Fruit fly (Drosophila melanogaster) whole organism, embryonic: ENCODE data around the gene CG2224.

Source experiments
- Bteb2 ChIP-seq: fragments of 200-800 bp; sonication (Bioruptor generic); optimal IDR thresholded peaks from 2 replicates; lab custom pipeline; 2016; ENCODE audit warnings: missing biosample characterization, missing genetic modification characterization
- CG10462 ChIP-seq: fragments of 200-800 bp; sonication (Bioruptor generic); optimal IDR thresholded peaks from 2 replicates; lab custom pipeline; 2016; ENCODE audit warnings: missing biosample characterization, missing genetic modification characterization
- CG11085 ChIP-seq: fragments of 200-800 bp; sonication (Bioruptor generic); IDR thresholded peaks from 2 replicates; pipeline ENCODE4 v1.3.6; 2022; ENCODE audit warnings: missing biosample characterization, missing genetic modification characterization
- CG11093 ChIP-seq: fragments of 200-800 bp; sonication (Bioruptor generic); IDR thresholded peaks from 3 replicates; pipeline ENCODE4 v1.3.6; 2022; ENCODE audit warnings: missing biosample characterization, missing genetic modification characterization
- CG11247 ChIP-seq: fragments of 200-800 bp; sonication (Bioruptor generic); IDR thresholded peaks from 2 replicates; pipeline ENCODE4 v1.3.6; 2022; ENCODE audit warnings: missing biosample characterization, missing genetic modification characterization
- CG11560 ChIP-seq: fragments of 200-800 bp; sonication (Bioruptor generic); IDR thresholded peaks from 3 replicates; pipeline ENCODE4 v1.3.6; 2022; ENCODE audit warnings: missing biosample characterization, missing genetic modification characterization
- CG13894 ChIP-seq: fragments of 200-800 bp; sonication (Bioruptor generic); optimal IDR thresholded peaks from 3 replicates; lab custom pipeline; 2018; ENCODE audit warnings: missing biosample characterization, mild to moderate bottlenecking, missing genetic modification characterization, moderate library complexity
- CG14860 ChIP-seq: fragments of 200-800 bp; sonication (Bioruptor generic); IDR thresholded peaks from 3 replicates; pipeline ENCODE4 v1.3.6; 2022; ENCODE audit warnings: missing biosample characterization, missing genetic modification characterization; ENCODE audit not compliant: partially characterized antibody
- CG17612 ChIP-seq: fragments of 200-800 bp; sonication (Bioruptor generic); IDR thresholded peaks from 2 replicates; pipeline ENCODE4 v1.3.6; 2022; ENCODE audit warnings: missing biosample characterization, missing genetic modification characterization
- CG18476 ChIP-seq: fragments of 200-800 bp; sonication (Bioruptor generic); optimal IDR thresholded peaks from 2 replicates; lab custom pipeline; 2016; ENCODE audit warnings: missing biosample characterization, mild to moderate bottlenecking, missing genetic modification characterization
- CG3838 ChIP-seq: fragments of 200-800 bp; sonication (Bioruptor generic); optimal IDR thresholded peaks from 3 replicates; lab custom pipeline; 2016; ENCODE audit warnings: missing biosample characterization, missing genetic modification characterization
- CG4404 ChIP-seq: fragments of 200-800 bp; sonication (Bioruptor generic); IDR thresholded peaks from 2 replicates; pipeline ENCODE4 v1.3.6; 2022; ENCODE audit warnings: missing biosample characterization, missing genetic modification characterization
- CG4707 ChIP-seq: fragments of 200-800 bp; sonication (Bioruptor generic); optimal IDR thresholded peaks from 2 replicates; lab custom pipeline; 2018; ENCODE audit warnings: missing biosample characterization, mild to moderate bottlenecking, missing genetic modification characterization, moderate library complexity
- CG6654 ChIP-seq: fragments of 200-800 bp; sonication (Bioruptor generic); optimal IDR thresholded peaks from 2 replicates; lab custom pipeline; 2017; ENCODE audit warnings: missing biosample characterization, mild to moderate bottlenecking, missing genetic modification characterization
- CG7271 ChIP-seq: fragments of 200-800 bp; sonication (Bioruptor generic); optimal IDR thresholded peaks from 2 replicates; lab custom pipeline; 2018; ENCODE audit warnings: missing biosample characterization, mild to moderate bottlenecking, missing genetic modification characterization, moderate library complexity
- CG8089 ChIP-seq: fragments of 200-800 bp; sonication (Bioruptor generic); optimal IDR thresholded peaks from 3 replicates; lab custom pipeline; 2016; ENCODE audit warnings: missing biosample characterization, missing genetic modification characterization
- CG8290 ChIP-seq, 3 experiments: fragments of 200-800 bp; sonication (Bioruptor generic); optimal IDR thresholded peaks; 2 replicates each; lab custom pipeline; 2016 to 2019; ENCODE audit warnings: missing biosample characterization in 3 of 3, missing genetic modification characterization in 3 of 3, mild to moderate bottlenecking in 2 of 3, moderate library complexity in 1 of 3
- Dad ChIP-seq: fragments of 200-800 bp; sonication (Bioruptor generic); optimal IDR thresholded peaks from 3 replicates; lab custom pipeline; 2016; ENCODE audit warnings: missing biosample characterization, missing genetic modification characterization
- Dbx ChIP-seq: fragments of 200-800 bp; sonication (Bioruptor generic); IDR thresholded peaks from 3 replicates; pipeline ENCODE4 v1.3.6; 2022; ENCODE audit warnings: missing biosample characterization, missing genetic modification characterization
- Dref ChIP-seq: fragments of 200-800 bp; sonication (Bioruptor generic); IDR thresholded peaks from 2 replicates; pipeline ENCODE4 v1.3.6; 2022; ENCODE audit warnings: missing biosample characterization, missing genetic modification characterization
- E2f1 ChIP-seq: fragments of 200-800 bp; sonication (Bioruptor generic); IDR thresholded peaks from 2 replicates; pipeline ENCODE4 v1.3.6; 2022; ENCODE audit warnings: missing biosample characterization, missing genetic modification characterization
- Ets97D ChIP-seq: fragments of 200-800 bp; sonication (Bioruptor generic); optimal IDR thresholded peaks from 3 replicates; lab custom pipeline; 2016; ENCODE audit warnings: missing biosample characterization, missing genetic modification characterization
- HmgD ChIP-seq: fragments of 200-800 bp; sonication (Bioruptor generic); optimal IDR thresholded peaks from 3 replicates; lab custom pipeline; 2016; ENCODE audit warnings: missing biosample characterization, missing genetic modification characterization
- Kr ChIP-seq: fragments of 200-800 bp; sonication (Bioruptor generic); optimal IDR thresholded peaks from 2 replicates; lab custom pipeline; 2017; ENCODE audit warnings: missing biosample characterization, mild to moderate bottlenecking, missing genetic modification characterization
- Lim3 ChIP-seq: fragments of 200-800 bp; sonication (Bioruptor generic); IDR thresholded peaks from 2 replicates; pipeline ENCODE4 v1.3.6; 2022; ENCODE audit warnings: missing biosample characterization, missing genetic modification characterization
- Neu2 ChIP-seq: fragments of 200-800 bp; sonication (Bioruptor generic); optimal IDR thresholded peaks from 3 replicates; lab custom pipeline; 2016; ENCODE audit warnings: missing biosample characterization, missing genetic modification characterization, borderline replicate concordance
- Pdp1 ChIP-seq, 2 experiments: fragments of 200-800 bp; sonication (Bioruptor generic); optimal IDR thresholded peaks; 3 replicates each; lab custom pipeline; 2016; ENCODE audit warnings: missing biosample characterization in 2 of 2, missing genetic modification characterization in 2 of 2, mild to moderate bottlenecking in 1 of 2, moderate library complexity in 1 of 2
- Rfx ChIP-seq: fragments of 200-800 bp; sonication (Bioruptor generic); IDR thresholded peaks from 2 replicates; pipeline ENCODE4 v1.3.6; 2022; ENCODE audit warnings: missing biosample characterization, missing genetic modification characterization
- Rx ChIP-seq: fragments of 200-800 bp; sonication (Bioruptor generic); IDR thresholded peaks from 2 replicates; pipeline ENCODE4 v1.3.6; 2022; ENCODE audit warnings: missing biosample characterization, missing genetic modification characterization
- Six4 ChIP-seq: fragments of 200-800 bp; sonication (Bioruptor generic); optimal IDR thresholded peaks from 2 replicates; lab custom pipeline; 2016; ENCODE audit warnings: missing biosample characterization, missing genetic modification characterization
- Sry-δ ChIP-seq: fragments of 200-800 bp; sonication (Bioruptor generic); optimal IDR thresholded peaks from 2 replicates; lab custom pipeline; 2016; ENCODE audit warnings: missing biosample characterization, missing genetic modification characterization
- Tbp ChIP-seq: fragments of >200 bp; optimal IDR thresholded peaks from 2 replicates; lab custom pipeline; 2018; ENCODE audit warnings: missing biosample characterization, missing genetic modification characterization
- Vsx1 ChIP-seq: fragments of 200-800 bp; sonication (Bioruptor generic); optimal IDR thresholded peaks from 2 replicates; lab custom pipeline; 2017; ENCODE audit warnings: missing biosample characterization, mild to moderate bottlenecking, missing genetic modification characterization, missing genetic modification reagents
- bab2 ChIP-seq: fragments of 200-800 bp; sonication (Bioruptor generic); optimal IDR thresholded peaks from 2 replicates; lab custom pipeline; 2016; ENCODE audit warnings: missing biosample characterization, missing genetic modification characterization
- cato ChIP-seq: fragments of 200-800 bp; sonication (Bioruptor generic); optimal IDR thresholded peaks from 2 replicates; lab custom pipeline; 2016; ENCODE audit warnings: missing biosample characterization, missing genetic modification characterization, borderline replicate concordance
- cg ChIP-seq: fragments of 200-800 bp; sonication (Bioruptor generic); optimal IDR thresholded peaks from 3 replicates; lab custom pipeline; 2019; ENCODE audit warnings: missing biosample characterization, mild to moderate bottlenecking, missing genetic modification characterization, moderate library complexity
- crc ChIP-seq: fragments of 200-800 bp; sonication (Bioruptor generic); optimal IDR thresholded peaks from 2 replicates; lab custom pipeline; 2016; ENCODE audit warnings: missing biosample characterization, missing genetic modification characterization
- cwo ChIP-seq: fragments of 200-800 bp; sonication (Bioruptor generic); optimal IDR thresholded peaks from 3 replicates; lab custom pipeline; 2017; ENCODE audit warnings: missing biosample characterization, missing genetic modification characterization, mild to moderate bottlenecking, moderate library complexity, missing genetic modification reagents
- ftz-f1 ChIP-seq: fragments of 200-800 bp; sonication (Bioruptor generic); optimal IDR thresholded peaks from 2 replicates; lab custom pipeline; 2016; ENCODE audit warnings: missing biosample characterization, missing genetic modification characterization
- gcm2 ChIP-seq: fragments of 200-800 bp; sonication (Bioruptor generic); optimal IDR thresholded peaks from 2 replicates; lab custom pipeline; 2016; ENCODE audit warnings: missing biosample characterization, missing genetic modification characterization
- gfzf ChIP-seq: fragments of 200-800 bp; sonication (Bioruptor generic); optimal IDR thresholded peaks from 2 replicates; lab custom pipeline; 2016; ENCODE audit warnings: missing biosample characterization, mild to moderate bottlenecking, missing genetic modification characterization, moderate library complexity
- hth ChIP-seq: fragments of >200 bp; optimal IDR thresholded peaks from 2 replicates; lab custom pipeline; 2017; ENCODE audit warnings: inconsistent platforms
- lab ChIP-seq: fragments of 200-800 bp; sonication (Bioruptor generic); optimal IDR thresholded peaks from 3 replicates; lab custom pipeline; 2017; ENCODE audit warnings: missing biosample characterization, missing genetic modification characterization, mild to moderate bottlenecking, moderate library complexity, missing genetic modification reagents
- lmd ChIP-seq: fragments of 200-800 bp; sonication (Bioruptor generic); IDR thresholded peaks from 2 replicates; pipeline ENCODE4 v1.3.6; 2022; ENCODE audit warnings: missing biosample characterization, missing genetic modification characterization
- p53 ChIP-seq: fragments of 200-800 bp; sonication (Bioruptor generic); optimal IDR thresholded peaks from 2 replicates; lab custom pipeline; 2016; ENCODE audit warnings: missing biosample characterization, missing genetic modification characterization
- prd ChIP-seq, 3 experiments: fragments of >200 bp in 2 of 3; fragments of 200-800 bp in 1 of 3; sonication (Bioruptor generic) in 1 of 3; optimal IDR thresholded peaks in 2 of 3; IDR thresholded peaks in 1 of 3; 2 replicates in 2 of 3; 3 replicates in 1 of 3; pipeline versions ENCODE4 v1.3.6 to Lab custom; 2017 to 2022; ENCODE audit warnings: missing biosample characterization in 1 of 3, missing genetic modification characterization in 1 of 3
- sisA ChIP-seq: fragments of 200-800 bp; sonication (Bioruptor generic); IDR thresholded peaks from 2 replicates; pipeline ENCODE4 v1.3.6; 2022; ENCODE audit warnings: missing biosample characterization, missing genetic modification characterization
- sob ChIP-seq: fragments of 200-800 bp; sonication (Bioruptor generic); IDR thresholded peaks from 2 replicates; pipeline ENCODE4 v1.3.6; 2022; ENCODE audit warnings: missing biosample characterization, missing genetic modification characterization
- sr ChIP-seq: fragments of 200-800 bp; sonication (Bioruptor generic); IDR thresholded peaks from 3 replicates; pipeline ENCODE4 v1.3.6; 2022; ENCODE audit warnings: missing biosample characterization, missing genetic modification characterization
- stc ChIP-seq: fragments of 200-800 bp; sonication (Bioruptor generic); IDR thresholded peaks from 2 replicates; pipeline ENCODE4 v1.3.6; 2022; ENCODE audit warnings: missing biosample characterization, missing genetic modification characterization
- tgo ChIP-seq: fragments of 200-800 bp; sonication (Bioruptor generic); IDR thresholded peaks from 3 replicates; pipeline ENCODE4 v1.3.6; 2022; ENCODE audit warnings: missing biosample characterization, missing genetic modification characterization

Gene CG2224

DNA sequence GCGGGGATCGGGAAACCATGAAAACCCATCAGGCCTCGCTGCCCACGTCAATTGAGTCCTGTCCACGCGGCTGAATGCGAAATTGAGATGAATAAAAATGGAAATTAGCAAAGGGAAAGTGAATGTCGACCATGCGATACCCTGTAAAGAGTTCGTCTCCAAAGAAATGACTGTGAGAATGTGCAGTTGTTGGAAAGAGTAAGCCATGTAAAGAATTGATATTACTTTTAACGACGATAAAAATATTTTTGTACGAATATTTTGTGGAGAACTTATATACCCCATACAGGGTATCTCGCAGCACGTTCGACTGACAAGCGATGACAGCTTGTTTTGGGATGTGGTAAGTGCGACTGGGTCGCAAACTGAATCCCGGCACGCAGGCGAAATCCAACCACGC, 42.1 kb upstream of the CG2224 start (continued):
- TF ChIP-seq Rx: peak; percentile 45
- TF ChIP-seq CG4707 (GFP tag; lab: Kevin White, UChicago): no peak
- TF ChIP-seq CG14860 (GFP tag; lab: Robert Waterston, UW): no peak
- TF ChIP-seq CG3838: no peak
- no peak for TF ChIP-seq CG18476 (GFP tag; lab: Kevin White, UChicago)
- TF ChIP-seq E2f1 (GFP tag; lab: Robert Waterston, UW): 0 out of 2 replicates have a peak, but pooled peaks have one; percentile 16
- TF ChIP-seq gcm2 (GFP tag; lab: Kevin White, UChicago): no peak
- no peak for TF ChIP-seq CG8290 (GFP tag; optimal IDR thresholded peaks at IDR 0.05; lab: Kevin White, UChicago)
- no peak for TF ChIP-seq CG8290 (tag; optimal IDR thresholded peaks at IDR 0.05; lab: Kevin White, UChicago)
- TF ChIP-seq bab2 (GFP tag; lab: Kevin White, UChicago): peak; percentile 39
- TF ChIP-seq Dad (GFP tag; lab: Kevin White, UChicago): peak; percentile 4
- no peak for TF ChIP-seq prd (optimal IDR thresholded peaks at IDR 0.05; lab: Kevin White, UChicago)
- peak; percentile 84 for TF ChIP-seq prd (GFP tag; IDR thresholded peaks at IDR 0.05; lab: Robert Waterston, UW)
- TF ChIP-seq cato (GFP tag; lab: Kevin White, UChicago): no peak
- peak; percentile 10 for TF ChIP-seq Bteb2 (GFP tag; lab: Kevin White, UChicago)
- TF ChIP-seq Dbx: no peak
- peak; percentile 50 for TF ChIP-seq sisA
- no peak for TF ChIP-seq CG6654 (GFP tag; lab: Kevin White, UChicago)
- TF ChIP-seq CG10462 (GFP tag; lab: Kevin White, UChicago): no peak
- TF ChIP-seq Rfx (GFP tag; lab: Robert Waterston, UW): peak; percentile 45
- no peak for TF ChIP-seq crc (GFP tag; lab: Kevin White, UChicago)
- TF ChIP-seq CG11085 (GFP tag; lab: Robert Waterston, UW): no peak
- TF ChIP-seq stc (GFP tag; lab: Robert Waterston, UW): no peak
- TF ChIP-seq CG11560 (tag; lab: Robert Waterston, UW): no peak
- TF ChIP-seq cwo (GFP tag; lab: Kevin White, UChicago): no peak
- TF ChIP-seq Neu2 (GFP tag; lab: Kevin White, UChicago): peak; percentile 12
- TF ChIP-seq lab (GFP tag; lab: Kevin White, UChicago): no peak
- TF ChIP-seq CG11247 (GFP tag; lab: Robert Waterston, UW): no peak
- TF ChIP-seq Tbp (GFP tag; lab: Kevin White, UChicago): no peak
- TF ChIP-seq Sry-δ (GFP tag; lab: Kevin White, UChicago): no peak
- no peak for TF ChIP-seq sr (GFP tag; lab: Robert Waterston, UW)
- TF ChIP-seq Dref: no peak
- no peak for TF ChIP-seq Vsx1 (GFP tag; lab: Kevin White, UChicago)
- no peak for TF ChIP-seq Six4 (GFP tag; lab: Kevin White, UChicago)
- TF ChIP-seq hth (lab: Kevin White, UChicago): no peak
- peak; percentile 65; the same call in 1 of the 2 replicates for TF ChIP-seq sob (GFP tag; lab: Robert Waterston, UW)
- no peak for TF ChIP-seq Lim3 (GFP tag; lab: Robert Waterston, UW)
- TF ChIP-seq CG8089 (GFP tag; lab: Kevin White, UChicago): no peak
- no peak for TF ChIP-seq Kr (GFP tag; lab: Kevin White, UChicago)
- no peak for TF ChIP-seq cg
- peak; percentile 53; the same call in 1 of the 2 replicates for TF ChIP-seq CG4404 (GFP tag; lab: Robert Waterston, UW)
- peak in 1 of 2 experiments; percentile 31 for TF ChIP-seq Pdp1 (GFP tag; optimal IDR thresholded peaks at IDR 0.05; lab: Kevin White, UChicago)
- TF ChIP-seq CG7271 (tag; lab: Kevin White, UChicago): peak; percentile 31
- no peak for TF ChIP-seq CG17612 (GFP tag; lab: Robert Waterston, UW)
- TF ChIP-seq tgo: peak; percentile 36; the same call in 1 of the 3 replicates
- TF ChIP-seq CG11093 (GFP tag; lab: Robert Waterston, UW): 0 out of 3 replicates have a peak, but pooled peaks have one; percentile 20
- TF ChIP-seq Ets97D: no peak
- peak; percentile 43; the same call in 1 of the 2 replicates for TF ChIP-seq lmd (GFP tag; lab: Robert Waterston, UW)
- no peak for TF ChIP-seq p53 (GFP tag; lab: Kevin White, UChicago)
- no peak for TF ChIP-seq ftz-f1 (GFP tag; lab: Kevin White, UChicago)
- no peak for TF ChIP-seq HmgD (GFP tag; lab: Kevin White, UChicago)
- no peak for TF ChIP-seq gfzf (GFP tag; lab: Kevin White, UChicago)
- TF ChIP-seq CG13894: no peak
